Worm (Caenorhabditis elegans): ENCODE results near the gene F14H8.4.

Gene F14H8.4

DNA sequence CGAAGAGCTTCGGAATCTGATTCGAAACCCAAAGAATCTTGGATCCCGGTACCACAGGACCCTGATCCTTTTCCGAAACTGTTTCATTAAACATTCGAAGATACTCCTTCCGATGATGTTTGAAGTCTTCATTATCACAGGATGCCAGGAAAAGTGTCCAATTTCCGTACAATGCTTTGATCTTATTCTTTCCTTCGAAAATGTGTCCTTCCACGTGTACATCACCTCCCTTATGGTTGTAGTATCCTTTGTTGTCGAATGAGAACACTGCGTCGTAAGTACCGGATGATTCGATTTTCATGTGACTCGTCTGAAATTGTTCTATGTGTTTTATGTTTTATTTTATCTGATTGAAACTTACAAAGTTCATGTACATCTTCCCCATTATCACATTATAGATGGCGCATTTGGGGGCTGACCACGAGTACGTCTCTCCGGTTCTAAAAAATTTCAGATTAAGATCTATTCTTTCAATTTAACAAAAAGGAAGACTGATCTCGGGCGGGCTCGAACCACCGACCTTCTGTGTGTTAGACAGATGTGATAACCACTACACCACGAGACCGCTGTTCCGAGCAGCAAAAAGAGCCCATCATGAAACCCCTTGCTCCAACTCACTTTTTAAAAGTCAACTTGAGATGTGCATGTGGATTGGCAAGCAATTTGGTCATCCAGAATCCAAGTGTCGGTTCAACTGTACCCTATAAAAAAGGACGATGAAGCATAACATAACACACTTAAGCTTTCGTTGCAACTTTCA is 10.9 kb upstream of the F14H8.4 start (continued):
- TF ChIP-seq dpl-1 (GFP tag; optimal IDR thresholded peaks at IDR 0.05) = no peak
- no peak for TF ChIP-seq nhr-11 (tag; optimal IDR thresholded peaks at IDR 0.05)
- no peak for TF ChIP-seq zip-2 (tag; optimal IDR thresholded peaks at IDR 0.05)
- TF ChIP-seq T26A8.4 (GFP tag; IDR thresholded peaks at IDR 0.05) = peak; percentile 40; the same call in 1 of the 2 replicates
- no peak for TF ChIP-seq nhr-25 (tag; optimal IDR thresholded peaks at IDR 0.05; ENCODE audit: borderline replicate concordance, insufficient read depth)
- no peak for TF ChIP-seq daf-16 (GFP tag; optimal IDR thresholded peaks at IDR 0.05)
- no peak for TF ChIP-seq daf-16 (tag; optimal IDR thresholded peaks at IDR 0.05)
- no peak for TF ChIP-seq ZK337.2 (GFP tag; IDR thresholded peaks at IDR 0.05)
- TF ChIP-seq vab-7 (GFP tag; IDR thresholded peaks at IDR 0.05) = peak; percentile 60
- TF ChIP-seq ces-1 (GFP tag; optimal IDR thresholded peaks at IDR 0.05) = no peak
- 0 out of 2 replicates have a peak, but pooled peaks have one; percentile 14 for TF ChIP-seq nhr-42 (GFP tag; IDR thresholded peaks at IDR 0.05)

DNA sequence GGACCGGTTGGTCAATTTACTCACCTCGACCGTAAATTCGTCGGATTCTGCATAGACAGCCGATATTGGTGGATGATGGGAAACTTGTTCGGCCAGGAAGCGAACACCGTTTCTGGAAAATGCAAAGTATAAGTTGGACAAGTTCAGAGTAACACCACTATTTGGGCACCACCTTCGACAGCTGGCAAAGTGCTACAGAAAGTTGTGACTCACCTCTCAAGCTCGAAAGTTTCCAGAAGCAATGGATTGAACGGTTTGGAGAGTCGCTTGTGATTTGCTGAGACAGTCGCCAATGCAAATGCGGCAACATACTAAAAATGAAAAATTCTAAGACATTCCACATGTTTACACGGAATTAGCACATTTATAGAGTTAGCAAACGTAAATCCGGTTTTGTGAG is 10.3 kb upstream of the F14H8.4 start:
- TF ChIP-seq madf-9 (GFP tag; conservative IDR thresholded peaks at IDR 0.05) = no peak
- TF ChIP-seq aha-1 (tag) = peak; percentile 90
- no peak for TF ChIP-seq lin-29 (GFP tag; IDR thresholded peaks at IDR 0.05)

DNA sequence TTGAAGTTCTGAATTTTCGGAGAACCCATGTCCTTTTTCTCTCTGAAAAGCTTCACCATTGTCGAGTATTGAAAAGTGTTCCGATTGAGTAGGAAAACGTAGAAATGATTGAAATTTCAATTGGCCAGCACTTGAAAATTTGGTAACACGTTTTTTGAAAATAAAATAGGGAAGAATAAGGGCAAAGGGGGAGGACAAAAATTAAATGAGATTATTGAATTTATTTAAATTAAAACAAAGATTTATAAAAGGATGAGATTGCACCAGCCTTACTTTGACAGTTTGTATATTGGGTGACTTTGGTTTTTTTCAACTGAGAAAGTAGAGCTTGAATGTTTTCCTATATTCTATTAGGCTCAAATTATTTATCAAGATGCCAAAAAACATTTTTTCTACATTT is 9.5 kb upstream of the F14H8.4 start, which contains the start of gene obr-2:
Gene obr-2 (minus strand): TSS at position 101 of the 400 bp plus-strand sequence.
- TF ChIP-seq zag-1 (tag; optimal IDR thresholded peaks at IDR 0.05) = no peak
- TF ChIP-seq T20F7.1 (GFP tag; optimal IDR thresholded peaks at IDR 0.05) = no peak
- no peak for TF ChIP-seq ceh-62 (tag; optimal IDR thresholded peaks at IDR 0.05)
- TF ChIP-seq lim-7 (GFP tag; IDR thresholded peaks at IDR 0.05) = no peak
- no peak for TF ChIP-seq saeg-2 (GFP tag; IDR thresholded peaks at IDR 0.05)
- no peak for TF ChIP-seq egl-27 (tag; optimal IDR thresholded peaks at IDR 0.05)
- TF ChIP-seq dve-1 (tag; optimal IDR thresholded peaks at IDR 0.05; ENCODE audit: insufficient read depth) = no peak
- TF ChIP-seq nhr-77 (tag; optimal IDR thresholded peaks at IDR 0.05) = no peak
- TF ChIP-seq madf-5 (GFP tag; IDR thresholded peaks at IDR 0.05) = no peak
- no peak for TF ChIP-seq unc-130 (GFP tag; optimal IDR thresholded peaks at IDR 0.05)

DNA sequence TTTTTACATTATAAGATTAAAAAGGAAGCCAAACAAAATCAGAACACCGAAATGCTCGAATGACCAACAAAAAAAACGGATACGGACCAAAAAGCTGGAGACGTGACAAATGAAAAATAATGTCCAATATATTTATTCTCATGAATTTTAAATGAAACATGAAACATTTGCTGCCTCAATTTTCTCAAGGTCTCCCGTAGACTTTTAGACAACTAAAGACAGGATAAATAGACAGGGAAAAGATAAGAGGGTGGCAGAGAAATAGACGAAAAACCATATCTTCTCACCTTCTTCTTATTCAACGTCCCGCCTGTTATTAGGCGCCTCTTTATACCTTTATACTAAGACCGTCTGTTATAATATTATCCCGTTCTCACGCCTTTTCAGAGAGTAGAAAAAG is 7.8 kb upstream of the F14H8.4 start:
- TF ChIP-seq daf-8 (GFP tag; IDR thresholded peaks at IDR 0.05) (no peak), aha-1 (tag) (peak; percentile 83), hif-1 (tag; optimal IDR thresholded peaks at IDR 0.05) (peak in 1 of 2 experiments; percentile 25)

DNA sequence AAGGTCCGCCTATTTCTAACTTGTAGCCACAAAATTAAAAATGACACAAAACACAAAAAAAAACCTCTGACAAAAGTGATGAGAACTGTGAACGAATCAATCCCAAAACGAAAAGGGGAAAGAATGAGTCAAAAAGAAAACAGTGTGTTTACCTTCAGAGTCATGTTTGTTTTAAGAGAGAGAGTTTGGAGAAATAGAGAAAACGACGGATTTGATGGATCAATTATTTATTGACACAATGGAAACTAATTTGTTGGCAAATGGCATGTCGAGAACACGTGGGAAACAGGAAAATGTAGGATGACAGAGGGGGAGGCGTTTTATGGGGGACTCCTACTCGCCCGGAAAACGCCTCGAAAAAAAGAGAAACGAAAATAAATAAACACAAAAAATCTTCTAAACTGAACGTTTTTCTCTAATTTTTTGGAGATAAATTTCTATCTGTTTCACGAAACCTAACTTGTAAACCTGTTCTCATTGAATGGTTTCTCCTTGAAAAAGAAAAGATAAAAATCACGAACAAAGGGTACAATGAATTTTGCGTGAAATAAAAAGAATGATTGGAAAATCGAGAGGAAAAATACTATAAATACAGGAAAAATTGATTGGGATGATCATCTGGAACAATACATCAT is 6.7 kb upstream of the F14H8.4 start:
- TF ChIP-seq lin-13 (GFP tag; optimal IDR thresholded peaks at IDR 0.05) = no peak
- no peak for TF ChIP-seq duxl-1 (tag; optimal IDR thresholded peaks at IDR 0.05; ENCODE audit: poor library complexity)
- no peak for TF ChIP-seq skn-1 (tag; optimal IDR thresholded peaks at IDR 0.05)
- TF ChIP-seq ceh-32 (tag; optimal IDR thresholded peaks at IDR 0.05; ENCODE audit: poor library complexity) = no peak
- TF ChIP-seq nhr-237 (tag; optimal IDR thresholded peaks at IDR 0.05) = no peak
- no peak for TF ChIP-seq nhr-48 (tag; optimal IDR thresholded peaks at IDR 0.05)
- TF ChIP-seq jun-1 (tag; optimal IDR thresholded peaks at IDR 0.05) = no peak
- peak in 1 of 2 experiments; percentile 1 for TF ChIP-seq mdl-1 (tag; optimal IDR thresholded peaks at IDR 0.05)
- no peak for TF ChIP-seq daf-8 (GFP tag; IDR thresholded peaks at IDR 0.05)
- no peak for TF ChIP-seq F44E2.7 (GFP tag; IDR thresholded peaks at IDR 0.05)
- TF ChIP-seq zip-11 (GFP tag; IDR thresholded peaks at IDR 0.05) = no peak
- no peak for TF ChIP-seq set-16 (GFP tag; IDR thresholded peaks at IDR 0.05)
- TF ChIP-seq spr-1 (tag; optimal IDR thresholded peaks at IDR 0.05) = no peak
- no peak for TF ChIP-seq sdz-12 (GFP tag; optimal IDR thresholded peaks at IDR 0.05)
- TF ChIP-seq snpc-1.2 (GFP tag; IDR thresholded peaks at IDR 0.05) = no peak
- peak; percentile 33 for TF ChIP-seq nhr-6 (tag; optimal IDR thresholded peaks at IDR 0.05)
- no peak for TF ChIP-seq R02D3.7 (tag; optimal IDR thresholded peaks at IDR 0.05)
- no peak for TF ChIP-seq madf-9 (GFP tag; conservative IDR thresholded peaks at IDR 0.05)
- no peak for TF ChIP-seq mdt-29 (GFP tag; IDR thresholded peaks at IDR 0.05)
- TF ChIP-seq ctbp-1 (GFP tag; IDR thresholded peaks at IDR 0.05) = no peak

Data from whole organism, L4 larva.